Worm (Caenorhabditis elegans) whole organism, L3 larva: ENCODE data around the gene F23F1.6.

ENCODE experiments used
- R02D3.7 ChIP-seq: fragments of 150-350 bp; optimal IDR thresholded peaks from 2 replicates; lab custom pipeline; 2014; ENCODE audit warnings: missing biosample characterization, missing genetic modification characterization
- ZK546.5 ChIP-seq: sonication (generic microtip); optimal IDR thresholded peaks from 2 replicates; lab custom pipeline; 2017; ENCODE audit warnings: missing biosample characterization, missing genetic modification characterization
- aly-2 ChIP-seq: fragments of 150-350 bp; optimal IDR thresholded peaks from 2 replicates; lab custom pipeline; 2014; ENCODE audit warnings: missing biosample characterization, missing genetic modification characterization
- ceh-16 ChIP-seq: sonication (generic microtip); optimal IDR thresholded peaks from 2 replicates; lab custom pipeline; 2017; ENCODE audit warnings: missing biosample characterization, missing genetic modification characterization
- ceh-9 ChIP-seq: sonication (generic microtip); optimal IDR thresholded peaks from 2 replicates; lab custom pipeline; 2018; ENCODE audit warnings: missing biosample characterization, missing genetic modification characterization
- daf-12 ChIP-seq: fragments of 150-350 bp; optimal IDR thresholded peaks from 2 replicates; lab custom pipeline; 2014; ENCODE audit warnings: missing biosample characterization, missing genetic modification reagents, missing genetic modification characterization
- egl-5 ChIP-seq: fragments of 150-350 bp; optimal IDR thresholded peaks from 2 replicates; lab custom pipeline; 2017; ENCODE audit warnings: missing biosample characterization, missing genetic modification reagents, missing genetic modification characterization, inconsistent platforms
- elt-1 ChIP-seq: fragments of 150-350 bp; optimal IDR thresholded peaks from 2 replicates; lab custom pipeline; 2014; ENCODE audit warnings: missing biosample characterization, missing genetic modification characterization
- eor-1 ChIP-seq, 2 experiments: fragments of 150-350 bp; optimal IDR thresholded peaks; 2 replicates each; lab custom pipeline; 2014 to 2018; ENCODE audit warnings: missing biosample characterization in 2 of 2, missing genetic modification characterization in 2 of 2
- fkh-10 ChIP-seq: sonication (generic microtip); optimal IDR thresholded peaks from 2 replicates; lab custom pipeline; 2017; ENCODE audit warnings: missing biosample characterization, missing genetic modification reagents, missing genetic modification characterization
- fkh-2 ChIP-seq: fragments of 150-350 bp; optimal IDR thresholded peaks from 2 replicates; lab custom pipeline; 2014; ENCODE audit warnings: missing biosample characterization, missing genetic modification reagents, missing genetic modification characterization
- hmg-11 ChIP-seq: sonication (generic microtip); optimal IDR thresholded peaks from 2 replicates; lab custom pipeline; 2016; ENCODE audit warnings: missing genetic modification characterization, missing compliant biosample characterization
- jun-1 ChIP-seq: fragments of 150-350 bp; optimal IDR thresholded peaks from 2 replicates; lab custom pipeline; 2014; ENCODE audit warnings: missing biosample characterization, missing genetic modification reagents, missing genetic modification characterization
- lin-15B ChIP-seq: fragments of 150-350 bp; optimal IDR thresholded peaks from 2 replicates; lab custom pipeline; 2014; ENCODE audit warnings: missing biosample characterization, missing genetic modification characterization
- lin-39 ChIP-seq: fragments of 150-350 bp; optimal IDR thresholded peaks from 2 replicates; lab custom pipeline; 2018; ENCODE audit warnings: missing biosample characterization, missing genetic modification reagents, missing genetic modification characterization
- mdl-1 ChIP-seq: fragments of 150-350 bp; optimal IDR thresholded peaks from 2 replicates; lab custom pipeline; 2014; ENCODE audit warnings: missing biosample characterization, missing genetic modification characterization
- mml-1 ChIP-seq: fragments of 150-350 bp; sonication (generic microtip); optimal IDR thresholded peaks from 3 replicates; lab custom pipeline; 2014; ENCODE audit warnings: missing biosample characterization, missing genetic modification characterization
- nfya-1 ChIP-seq: sonication (generic microtip); optimal IDR thresholded peaks from 2 replicates; lab custom pipeline; 2017; ENCODE audit warnings: missing genetic modification characterization, mild to moderate bottlenecking, missing compliant biosample characterization, antibody characterized with exemption, moderate library complexity; ENCODE audit not compliant: insufficient read depth
- nhr-11 ChIP-seq: fragments of 150-350 bp; optimal IDR thresholded peaks from 2 replicates; lab custom pipeline; 2014; ENCODE audit warnings: missing biosample characterization, missing genetic modification characterization
- nhr-12 ChIP-seq: fragments of 150-350 bp; optimal IDR thresholded peaks from 2 replicates; lab custom pipeline; 2014; ENCODE audit warnings: missing biosample characterization, missing genetic modification characterization
- nhr-23 ChIP-seq: fragments of 150-350 bp; optimal IDR thresholded peaks from 2 replicates; lab custom pipeline; 2014; ENCODE audit warnings: missing biosample characterization, missing genetic modification reagents, missing genetic modification characterization
- nhr-237 ChIP-seq: fragments of 150-350 bp; optimal IDR thresholded peaks from 2 replicates; lab custom pipeline; 2014; ENCODE audit warnings: missing biosample characterization, missing genetic modification characterization
- nhr-25 ChIP-seq: sonication (generic microtip); optimal IDR thresholded peaks from 2 replicates; lab custom pipeline; 2017; ENCODE audit warnings: missing biosample characterization, missing genetic modification characterization
- nhr-43 ChIP-seq: sonication (generic microtip); optimal IDR thresholded peaks from 2 replicates; lab custom pipeline; 2016; ENCODE audit warnings: mild to moderate bottlenecking, missing genetic modification characterization, missing compliant biosample characterization; ENCODE audit not compliant: poor library complexity, severe bottlenecking
- nhr-67 ChIP-seq: fragments of 150-350 bp; optimal IDR thresholded peaks from 2 replicates; lab custom pipeline; 2014; ENCODE audit warnings: missing biosample characterization, missing genetic modification characterization
- nhr-77 ChIP-seq: fragments of 150-350 bp; optimal IDR thresholded peaks from 2 replicates; lab custom pipeline; 2014; ENCODE audit warnings: missing biosample characterization, missing genetic modification characterization
- pha-4 ChIP-seq: fragments of 150-350 bp; optimal IDR thresholded peaks from 2 replicates; lab custom pipeline; 2014; ENCODE audit warnings: missing biosample characterization, missing genetic modification reagents, missing genetic modification characterization
- pqm-1 ChIP-seq: fragments of 150-350 bp; optimal IDR thresholded peaks from 2 replicates; lab custom pipeline; 2017; ENCODE audit warnings: missing biosample characterization, missing genetic modification characterization, inconsistent platforms
- sea-2 ChIP-seq: fragments of 150-350 bp; sonication (generic microtip); optimal IDR thresholded peaks from 4 replicates; lab custom pipeline; 2014; ENCODE audit warnings: missing biosample characterization, missing genetic modification reagents, missing genetic modification characterization
- skn-1 ChIP-seq: fragments of 150-350 bp; optimal IDR thresholded peaks from 2 replicates; lab custom pipeline; 2014; ENCODE audit warnings: missing biosample characterization, missing genetic modification characterization
- snpc-4 ChIP-seq: fragments of 150-350 bp; optimal IDR thresholded peaks from 2 replicates; lab custom pipeline; 2014; ENCODE audit warnings: missing biosample characterization, missing genetic modification characterization
- tbx-2 ChIP-seq: sonication (generic microtip); optimal IDR thresholded peaks from 2 replicates; lab custom pipeline; 2016; ENCODE audit warnings: mild to moderate bottlenecking, missing genetic modification characterization, missing compliant biosample characterization
- zag-1 ChIP-seq: fragments of 150-350 bp; optimal IDR thresholded peaks from 2 replicates; lab custom pipeline; 2014; ENCODE audit warnings: missing biosample characterization, missing genetic modification characterization
- ztf-11 ChIP-seq: fragments of 150-350 bp; optimal IDR thresholded peaks from 2 replicates; lab custom pipeline; 2014; ENCODE audit warnings: missing biosample characterization, missing genetic modification characterization
- ztf-4 ChIP-seq: fragments of 150-350 bp; optimal IDR thresholded peaks from 2 replicates; lab custom pipeline; 2014; ENCODE audit warnings: missing biosample characterization, missing genetic modification characterization

Gene F23F1.6

ce11 chrII:46116-46515, 9.0 kb upstream of the F23F1.6 start, which contains the start of gene rpt-4:
Gene rpt-4 (minus strand): TSS chrII:46216.
- no peak for TF ChIP-seq nfya-1 (tag; lab: Kevin White, UChicago)
- no peak for TF ChIP-seq hmg-11 (tag; lab: Kevin White, UChicago)
- TF ChIP-seq pha-4 (tag; lab: Kevin White, UChicago), result no peak
- no peak for TF ChIP-seq nhr-77 (tag; lab: Kevin White, UChicago)
- TF ChIP-seq ZK546.5 (tag; lab: Kevin White, UChicago), result no peak
- TF ChIP-seq zag-1 (tag; lab: Kevin White, UChicago), result no peak

ce11 chrII:44740-45139, 7.6 kb upstream of the F23F1.6 start, which contains the start of gene rpoa-49:
Gene rpoa-49 (plus strand): TSS chrII:45040.
- TF ChIP-seq nhr-11 (tag; lab: Kevin White, UChicago) (no peak), pha-4 (tag; lab: Kevin White, UChicago) (no peak), jun-1 (no peak), aly-2 (no peak), ztf-11 (tag; lab: Kevin White, UChicago) (no peak), mml-1 (tag; lab: Kevin White, UChicago) (no peak), ceh-9 (tag; lab: Kevin White, UChicago) (no peak), sea-2 (GFP tag; lab: Kevin White, UChicago) (no peak), hmg-11 (tag; lab: Kevin White, UChicago) (no peak), nhr-43 (tag; lab: Kevin White, UChicago) (no peak), ztf-4 (tag; lab: Kevin White, UChicago) (no peak), pqm-1 (no peak), nfya-1 (tag; lab: Kevin White, UChicago) (no peak), nhr-23 (tag; lab: Kevin White, UChicago) (no peak), fkh-10 (no peak), snpc-4 (no peak), R02D3.7 (tag; lab: Kevin White, UChicago) (no peak)
- TF ChIP-seq, all 47 proteins: peak for 0

DNA sequence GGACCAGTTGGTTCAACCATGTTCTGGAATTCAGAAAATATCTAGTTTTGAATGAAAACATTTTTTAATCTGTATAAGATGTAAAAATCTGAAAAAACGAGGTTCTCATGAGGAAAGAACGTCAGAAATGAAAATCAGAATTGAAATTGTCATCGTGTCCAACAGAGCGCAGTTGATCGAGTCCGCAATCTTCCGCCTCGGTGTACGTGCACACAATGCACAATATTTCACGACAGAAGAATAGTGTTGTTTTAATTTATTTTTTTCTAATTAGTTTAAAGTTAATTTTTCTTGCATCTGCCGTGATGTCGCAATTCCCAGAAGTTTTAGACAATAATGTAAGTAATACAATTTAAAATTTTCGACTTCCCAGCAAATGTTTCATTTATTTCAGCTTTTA, 6.5 kb upstream of the F23F1.6 start, which contains the start of gene nfyc-1:
Gene nfyc-1, plus strand, starts transcription at position 268 of the 400 bp plus-strand sequence.
- TF ChIP-seq nfya-1 (tag; lab: Kevin White, UChicago) (peak; percentile 65), lin-39 (peak; percentile 65), R02D3.7 (tag; lab: Kevin White, UChicago) (no peak), egl-5 (tag; lab: Kevin White, UChicago) (peak; percentile 72), tbx-2 (no peak), skn-1 (tag; lab: Kevin White, UChicago) (peak; percentile 99), lin-15B (peak; percentile 90), nhr-237 (tag; lab: Kevin White, UChicago) (no peak), nhr-25 (peak; percentile 42), fkh-10 (no peak), pha-4 (tag; lab: Kevin White, UChicago) (peak; percentile 84), nhr-43 (tag; lab: Kevin White, UChicago) (no peak), snpc-4 (peak; percentile 27), hmg-11 (tag; lab: Kevin White, UChicago) (peak; percentile 79), nhr-67 (tag; lab: Kevin White, UChicago) (no peak), nhr-23 (tag; lab: Kevin White, UChicago) (peak; percentile 65)

DNA sequence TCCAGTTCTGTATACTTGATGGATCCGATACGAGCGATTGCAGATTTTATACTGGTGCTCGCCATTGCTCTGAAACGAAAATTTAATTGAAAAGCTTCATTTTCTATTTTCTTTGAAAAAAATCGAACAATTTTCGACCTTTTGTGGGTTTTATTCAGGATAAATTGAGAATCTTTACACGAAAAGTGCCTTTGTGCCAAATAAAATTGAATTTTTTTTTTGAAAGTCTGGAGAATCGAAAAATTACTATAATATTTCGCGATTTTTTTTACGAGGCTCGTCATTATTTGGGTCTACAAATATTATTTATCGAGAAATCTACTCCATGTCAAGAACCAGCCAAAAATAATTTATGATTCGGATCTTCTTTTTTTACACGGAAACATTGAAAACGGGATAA, 4.8 kb upstream of the F23F1.6 start, which contains the start of gene F23F1.10:
Gene F23F1.10, minus strand, starts transcription at position 69 of the 400 bp plus-strand sequence.
- TF ChIP-seq daf-12 (tag; lab: Kevin White, UChicago) (no peak), fkh-2 (no peak), pqm-1 (no peak), eor-1 (tag; optimal IDR thresholded peaks at IDR 0.05; lab: Kevin White, UChicago) (no peak), lin-39 (no peak), mdl-1 (tag; lab: Kevin White, UChicago) (no peak), jun-1 (no peak), nhr-77 (tag; lab: Kevin White, UChicago) (no peak), ztf-4 (tag; lab: Kevin White, UChicago) (no peak), ztf-11 (tag; lab: Kevin White, UChicago) (no peak), ceh-16 (tag; lab: Kevin White, UChicago) (no peak), tbx-2 (no peak), pha-4 (tag; lab: Kevin White, UChicago) (no peak), mml-1 (tag; lab: Kevin White, UChicago) (no peak), nhr-12 (tag; lab: Kevin White, UChicago) (no peak), R02D3.7 (tag; lab: Kevin White, UChicago) (no peak), lin-15B (no peak), elt-1 (tag; lab: Kevin White, UChicago) (no peak)
